Worm (Caenorhabditis elegans): ENCODE measurements around the gene F49F1.11.

ce11 chrIV:4144784-4145183, 3.6 kb upstream of the F49F1.11 start, which contains the start of gene R07C12.3:
- TF ChIP-seq egl-27 (tag; optimal IDR thresholded peaks at IDR 0.05) (no peak), ceh-82 (tag; optimal IDR thresholded peaks at IDR 0.05) (no peak), aly-2 (tag; optimal IDR thresholded peaks at IDR 0.05) (no peak)

Data from whole organism, L4 larva.